Worm (Caenorhabditis elegans) whole organism, L1 larva: Measurements from ENCODE around the gene F14E5.2.
A peak's percentile ranks its signal among the peaks of the same experiment; 100 is the strongest.

Experiments
- C04F5.9 ChIP-seq: sonication (generic microtip); optimal IDR thresholded peaks from 2 replicates; lab custom pipeline; 2016; ENCODE audit warnings: missing genetic modification characterization, missing compliant biosample characterization
- C34B4.2 ChIP-seq: sonication (generic microtip); optimal IDR thresholded peaks from 2 replicates; lab custom pipeline; 2017; ENCODE audit warnings: mild to moderate bottlenecking, missing genetic modification characterization, missing compliant biosample characterization
- F16B12.6 ChIP-seq: fragments of 150-350 bp; optimal IDR thresholded peaks from 2 replicates; lab custom pipeline; 2014; ENCODE audit warnings: missing biosample characterization, missing genetic modification characterization
- Y116A8C.19 ChIP-seq: sonication (generic microtip); optimal IDR thresholded peaks from 2 replicates; lab custom pipeline; 2016; ENCODE audit warnings: missing compliant biosample characterization, missing genetic modification characterization, borderline replicate concordance
- aha-1 ChIP-seq: fragments of 150-350 bp; optimal IDR thresholded peaks from 2 replicates; lab custom pipeline; 2014; ENCODE audit warnings: missing biosample characterization, missing genetic modification characterization
- aly-2 ChIP-seq: fragments of 150-350 bp; optimal IDR thresholded peaks from 2 replicates; lab custom pipeline; 2014; ENCODE audit warnings: missing biosample characterization, missing genetic modification characterization
- ama-1 ChIP-seq: fragments of 150-350 bp; optimal IDR thresholded peaks from 2 replicates; lab custom pipeline; 2014
- blmp-1 ChIP-seq: fragments of 150-350 bp; optimal IDR thresholded peaks from 2 replicates; lab custom pipeline; 2014; ENCODE audit warnings: missing biosample characterization, missing genetic modification characterization
- ceh-63 ChIP-seq: fragments of 200-800 bp; sonication (Bioruptor generic); optimal IDR thresholded peaks from 2 replicates; lab custom pipeline; 2018; ENCODE audit warnings: mild to moderate bottlenecking, missing genetic modification characterization, missing compliant biosample characterization
- ceh-8 ChIP-seq: fragments of 200-800 bp; sonication (Bioruptor generic); optimal IDR thresholded peaks from 2 replicates; lab custom pipeline; 2018; ENCODE audit warnings: mild to moderate bottlenecking, missing genetic modification characterization, moderate library complexity, missing compliant biosample characterization
- ceh-82 ChIP-seq, 3 experiments: fragments of 150-350 bp in 1 of 3; sonication (generic microtip) in 2 of 3; optimal IDR thresholded peaks; 2 replicates each; lab custom pipeline; 2014 to 2017; ENCODE audit warnings: missing biosample characterization in 3 of 3, missing genetic modification characterization in 3 of 3
- ceh-88 ChIP-seq: fragments of 200-800 bp; sonication (Bioruptor generic); IDR thresholded peaks from 2 replicates; pipeline ENCODE4 v1.3.6; 2022; ENCODE audit warnings: missing genetic modification characterization, missing compliant biosample characterization
- ces-1 ChIP-seq: fragments of 150-350 bp; optimal IDR thresholded peaks from 2 replicates; lab custom pipeline; 2014; ENCODE audit warnings: missing biosample characterization, missing genetic modification reagents, missing genetic modification characterization
- dpl-1 ChIP-seq, 3 experiments: fragments of 150-350 bp in 2 of 3; sonication (generic microtip) in 1 of 3; optimal IDR thresholded peaks; 2 replicates each; lab custom pipeline; 2014 to 2017; ENCODE audit warnings: missing biosample characterization in 3 of 3, missing genetic modification characterization in 3 of 3, missing genetic modification reagents in 3 of 3
- efl-1 ChIP-seq, 4 experiments: fragments of 150-350 bp; optimal IDR thresholded peaks in 3 of 4; peaks in 1 of 4; 1 replicate in 1 of 4; 2 replicates in 3 of 4; lab custom pipeline; 2014; ENCODE audit warnings: missing biosample characterization in 2 of 4, missing genetic modification characterization in 2 of 4, missing genetic modification reagents in 2 of 4
- elt-3 ChIP-seq, 6 experiments: fragments of 150-350 bp in 1 of 6; sonication (generic microtip); optimal IDR thresholded peaks; 2 replicates each; lab custom pipeline; 2017 to 2018; ENCODE audit warnings: missing biosample characterization in 6 of 6, missing genetic modification characterization in 6 of 6, inconsistent platforms in 1 of 6
- fkh-10 ChIP-seq: sonication (generic microtip); optimal IDR thresholded peaks from 2 replicates; lab custom pipeline; 2017; ENCODE audit warnings: missing biosample characterization, missing genetic modification reagents, missing genetic modification characterization
- grh-1 ChIP-seq: fragments of 200-800 bp; sonication (Bioruptor generic); IDR thresholded peaks from 2 replicates; pipeline ENCODE4 v1.3.6; 2022; ENCODE audit warnings: missing genetic modification reagents, missing genetic modification characterization, missing compliant biosample characterization
- hpl-2 ChIP-seq: fragments of 150-350 bp; optimal IDR thresholded peaks from 2 replicates; lab custom pipeline; 2014; ENCODE audit warnings: missing biosample characterization, missing genetic modification reagents, missing genetic modification characterization
- lin-14 ChIP-seq: fragments of 200-800 bp; sonication (Bioruptor generic); optimal IDR thresholded peaks from 2 replicates; lab custom pipeline; 2018; ENCODE audit warnings: mild to moderate bottlenecking, missing genetic modification characterization, moderate library complexity, missing compliant biosample characterization
- lin-35 ChIP-seq, 2 experiments: fragments of 150-350 bp; optimal IDR thresholded peaks; 2 replicates each; lab custom pipeline; 2014; ENCODE audit warnings: missing biosample characterization in 2 of 2, missing genetic modification characterization in 2 of 2, missing genetic modification reagents in 2 of 2
- lin-39 ChIP-seq: fragments of 150-350 bp; optimal IDR thresholded peaks from 2 replicates; lab custom pipeline; 2014; ENCODE audit warnings: missing biosample characterization, missing genetic modification reagents, missing genetic modification characterization
- lir-3 ChIP-seq: sonication (generic microtip); optimal IDR thresholded peaks from 2 replicates; lab custom pipeline; 2016; ENCODE audit warnings: mild to moderate bottlenecking, missing genetic modification characterization, moderate library complexity, missing compliant biosample characterization; ENCODE audit not compliant: poor library complexity
- lsy-2 ChIP-seq, 2 experiments: fragments of 150-350 bp; optimal IDR thresholded peaks; 2 replicates each; lab custom pipeline; 2014; ENCODE audit warnings: missing biosample characterization in 2 of 2, missing genetic modification characterization in 2 of 2
- mdl-1 ChIP-seq, 2 experiments: fragments of 150-350 bp; optimal IDR thresholded peaks; 2 replicates each; lab custom pipeline; 2014 to 2017; ENCODE audit warnings: missing biosample characterization in 2 of 2, missing genetic modification characterization in 2 of 2, inconsistent platforms in 1 of 2
- mep-1 ChIP-seq: fragments of 150-350 bp; optimal IDR thresholded peaks from 2 replicates; lab custom pipeline; 2014; ENCODE audit warnings: missing biosample characterization, missing genetic modification characterization
- nhr-11 ChIP-seq: fragments of 150-350 bp; optimal IDR thresholded peaks from 2 replicates; lab custom pipeline; 2014; ENCODE audit warnings: missing biosample characterization, missing genetic modification characterization
- nhr-20 ChIP-seq: sonication (generic microtip); optimal IDR thresholded peaks from 2 replicates; lab custom pipeline; 2016; ENCODE audit warnings: mild to moderate bottlenecking, missing genetic modification characterization, missing compliant biosample characterization
- nhr-237 ChIP-seq: fragments of 150-350 bp; optimal IDR thresholded peaks from 2 replicates; lab custom pipeline; 2014; ENCODE audit warnings: missing biosample characterization, missing genetic modification characterization
- nhr-28 ChIP-seq: fragments of 150-350 bp; optimal IDR thresholded peaks from 2 replicates; lab custom pipeline; 2014; ENCODE audit warnings: missing biosample characterization, missing genetic modification characterization
- nhr-47 ChIP-seq: sonication (generic microtip); optimal IDR thresholded peaks from 2 replicates; lab custom pipeline; 2016; ENCODE audit warnings: mild to moderate bottlenecking, missing genetic modification characterization, moderate library complexity, missing compliant biosample characterization
- nhr-71 ChIP-seq: sonication (generic microtip); optimal IDR thresholded peaks from 2 replicates; lab custom pipeline; 2016; ENCODE audit warnings: mild to moderate bottlenecking, missing genetic modification characterization, moderate library complexity, missing compliant biosample characterization
- nhr-76 ChIP-seq: sonication (generic microtip); optimal IDR thresholded peaks from 2 replicates; lab custom pipeline; 2017; ENCODE audit warnings: missing biosample characterization, missing genetic modification characterization
- nhr-85 ChIP-seq: sonication (generic microtip); peaks from one replicate; lab custom pipeline; 2016; ENCODE audit warnings: missing genetic modification characterization, inconsistent platforms, missing compliant biosample characterization
- pag-3 ChIP-seq: sonication (generic microtip); optimal IDR thresholded peaks from 2 replicates; lab custom pipeline; 2017; ENCODE audit warnings: missing genetic modification characterization, mild to moderate bottlenecking, missing compliant biosample characterization, antibody characterized with exemption, borderline replicate concordance; ENCODE audit not compliant: insufficient read depth
- pqm-1 ChIP-seq: sonication (generic microtip); optimal IDR thresholded peaks from 3 replicates; lab custom pipeline; 2017; ENCODE audit warnings: missing biosample characterization, missing genetic modification characterization
- rnt-1 ChIP-seq: sonication (generic microtip); optimal IDR thresholded peaks from 2 replicates; lab custom pipeline; 2016; ENCODE audit warnings: mild to moderate bottlenecking, missing genetic modification characterization, moderate library complexity, missing compliant biosample characterization
- skn-1 ChIP-seq: fragments of 150-350 bp; optimal IDR thresholded peaks from 2 replicates; lab custom pipeline; 2014; ENCODE audit warnings: missing biosample characterization, missing genetic modification characterization
- snpc-4 ChIP-seq: fragments of 150-350 bp; optimal IDR thresholded peaks from 2 replicates; lab custom pipeline; 2014; ENCODE audit warnings: missing biosample characterization, missing genetic modification characterization
- snu-23 ChIP-seq: sonication (generic microtip); optimal IDR thresholded peaks from 2 replicates; lab custom pipeline; 2016; ENCODE audit warnings: missing genetic modification characterization, missing compliant biosample characterization
- swsn-7 ChIP-seq: sonication (generic microtip); optimal IDR thresholded peaks from 2 replicates; lab custom pipeline; 2016; ENCODE audit warnings: missing genetic modification characterization, missing compliant biosample characterization
- unc-130 ChIP-seq: fragments of 150-350 bp; optimal IDR thresholded peaks from 2 replicates; lab custom pipeline; 2017; ENCODE audit warnings: missing biosample characterization, missing genetic modification characterization, inconsistent platforms
- unc-30 ChIP-seq: sonication (generic microtip); optimal IDR thresholded peaks from 2 replicates; lab custom pipeline; 2017; ENCODE audit warnings: missing biosample characterization, missing genetic modification characterization
- unc-62 ChIP-seq: fragments of 150-350 bp; optimal IDR thresholded peaks from 2 replicates; lab custom pipeline; 2014; ENCODE audit warnings: missing biosample characterization, missing genetic modification reagents, missing genetic modification characterization
- unc-98 ChIP-seq: fragments of 200-800 bp; sonication (Bioruptor generic); IDR thresholded peaks from 2 replicates; pipeline ENCODE4 v1.3.6; 2022; ENCODE audit warnings: missing genetic modification characterization, missing compliant biosample characterization
- vab-15 ChIP-seq: sonication (generic microtip); optimal IDR thresholded peaks from 2 replicates; lab custom pipeline; 2017; ENCODE audit warnings: missing genotype, mild to moderate bottlenecking, missing genetic modification characterization, missing compliant biosample characterization
- xbp-1 ChIP-seq: sonication (generic microtip); optimal IDR thresholded peaks from 2 replicates; lab custom pipeline; 2016; ENCODE audit warnings: missing genetic modification characterization, missing compliant biosample characterization
- zag-1 ChIP-seq: fragments of 150-350 bp; optimal IDR thresholded peaks from 2 replicates; lab custom pipeline; 2014; ENCODE audit warnings: missing biosample characterization, missing genetic modification characterization
- ztf-11 ChIP-seq, 2 experiments: sonication (generic microtip); optimal IDR thresholded peaks; 2 replicates each; lab custom pipeline; 2016 to 2017; ENCODE audit warnings: missing genetic modification characterization in 2 of 2, missing biosample characterization in 1 of 2, missing compliant biosample characterization in 1 of 2

F14E5.2 gene

DNA sequence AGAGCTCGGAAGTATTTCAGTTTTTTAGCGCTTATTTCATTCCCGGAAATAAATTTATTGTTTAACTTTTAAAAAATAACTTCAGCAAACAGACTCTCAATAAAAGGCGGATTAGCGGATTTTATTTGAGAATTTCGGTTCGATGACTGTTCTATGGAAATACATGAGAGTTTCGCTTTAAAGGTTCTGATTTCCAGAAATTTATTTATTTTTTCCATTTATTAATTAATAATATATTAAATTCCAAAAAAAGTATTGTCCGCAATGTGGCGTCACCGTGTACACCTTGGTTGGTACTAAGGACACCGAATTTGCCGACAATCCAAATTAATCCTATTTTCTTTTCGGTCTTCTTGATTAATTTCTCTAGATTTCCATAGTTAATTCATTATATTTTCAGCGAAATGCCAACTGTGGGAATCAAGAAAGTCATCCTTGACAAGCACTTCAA, 35.8 kb upstream of the F14E5.2 start, which contains the start of gene fars-3:
Gene fars-3 (plus strand): TSS at position 401 of the 451 bp plus-strand sequence.
- peak; percentile 33 to 59 for TF ChIP-seq lsy-2 (tag; optimal IDR thresholded peaks at IDR 0.05; lab: Kevin White, UChicago)
- TF ChIP-seq snpc-4 (tag; lab: Kevin White, UChicago) = peak; percentile 12
- no peak for TF ChIP-seq unc-62
- peak; percentile 46 for TF ChIP-seq aly-2 (tag; lab: Kevin White, UChicago)
- no peak for TF ChIP-seq hpl-2 (GFP tag; lab: Kevin White, UChicago)
- peak; percentile 13 for TF ChIP-seq xbp-1 (tag; lab: Kevin White, UChicago)
- peak; percentile 30 for TF ChIP-seq nhr-71 (tag; lab: Kevin White, UChicago)
- peak; percentile 8 for TF ChIP-seq swsn-7 (tag; lab: Kevin White, UChicago)
- TF ChIP-seq unc-98 = no peak
- peak; percentile 70 for TF ChIP-seq mep-1 (tag; lab: Kevin White, UChicago)
- no peak for TF ChIP-seq zag-1
- TF ChIP-seq ama-1 (lab: Kevin White, UChicago) = peak; percentile 17
- peak; percentile 1 to 8 for TF ChIP-seq efl-1 (optimal IDR thresholded peaks at IDR 0.05; lab: Kevin White, UChicago)
- TF ChIP-seq efl-1 (GFP tag; optimal IDR thresholded peaks at IDR 0.05 in 1 of 2; lab: Kevin White, UChicago) = peak in 1 of 2 experiments; percentile 36
- no peak for TF ChIP-seq C04F5.9
- peak; percentile 25 for TF ChIP-seq skn-1 (tag; lab: Kevin White, UChicago)
- peak; percentile 52 for TF ChIP-seq blmp-1 (tag; lab: Kevin White, UChicago)
- TF ChIP-seq grh-1 (GFP tag; lab: Robert Waterston, UW) = no peak
- TF ChIP-seq F16B12.6 (tag; lab: Kevin White, UChicago) = peak; percentile 78
- TF ChIP-seq snu-23 (GFP tag; lab: Kevin White, UChicago) = peak; percentile 31
- no peak for TF ChIP-seq Y116A8C.19 (tag; lab: Kevin White, UChicago)
- TF ChIP-seq nhr-85 (tag; lab: Kevin White, UChicago) = peak; percentile 38
- TF ChIP-seq lin-35 (GFP tag; optimal IDR thresholded peaks at IDR 0.05; lab: Kevin White, UChicago) = peak in 1 of 2 experiments; percentile 28
- TF ChIP-seq elt-3 (tag; optimal IDR thresholded peaks at IDR 0.05; lab: Kevin White, UChicago) = no peak
- TF ChIP-seq dpl-1 (GFP tag; optimal IDR thresholded peaks at IDR 0.05; lab: Kevin White, UChicago) = peak in 1 of 3 experiments; percentile 52
- peak; percentile 38 for TF ChIP-seq unc-130 (tag; lab: Kevin White, UChicago)
- TF ChIP-seq nhr-20 (tag; lab: Kevin White, UChicago) = peak; percentile 5
- no peak for TF ChIP-seq lin-39 (tag; lab: Kevin White, UChicago)
- TF ChIP-seq lin-14 (GFP tag; lab: Kevin White, UChicago) = no peak
- TF ChIP-seq C34B4.2 = no peak

DNA sequence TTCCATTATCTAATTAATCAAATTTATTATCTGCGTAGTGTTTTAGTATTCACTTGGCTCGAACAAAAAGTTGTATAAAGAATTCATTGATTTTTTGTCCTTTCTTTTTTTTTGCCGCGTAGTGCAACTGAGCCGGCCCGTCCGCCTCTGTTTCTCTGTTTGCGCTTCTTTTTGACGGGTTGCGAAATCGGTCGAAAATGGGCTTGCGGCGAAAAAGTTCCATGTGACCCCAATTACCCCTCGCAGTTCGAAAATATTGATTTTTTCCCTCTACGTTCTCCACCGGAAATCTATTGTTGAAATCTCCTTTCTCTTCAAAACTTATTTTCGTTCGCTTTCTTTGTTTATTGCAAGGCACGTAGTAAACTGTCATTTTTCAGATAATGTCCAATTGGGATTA, 28.8 kb upstream of the F14E5.2 start, which contains the start of gene zyg-9:
Gene zyg-9 (plus strand): TSS at position 381 of the 400 bp plus-strand sequence.
- TF ChIP-seq nhr-47 (tag; lab: Kevin White, UChicago) (peak; percentile 2), nhr-76 (tag; lab: Kevin White, UChicago) (no peak), vab-15 (tag; lab: Kevin White, UChicago) (no peak), zag-1 (no peak), pqm-1 (tag; lab: Kevin White, UChicago) (no peak), nhr-71 (tag; lab: Kevin White, UChicago) (peak; percentile 14), xbp-1 (tag; lab: Kevin White, UChicago) (no peak), ces-1 (GFP tag; lab: Kevin White, UChicago) (no peak), lir-3 (no peak), ceh-63 (GFP tag; lab: Kevin White, UChicago) (no peak), snpc-4 (tag; lab: Kevin White, UChicago) (no peak), mep-1 (tag; lab: Kevin White, UChicago) (no peak), unc-98 (no peak), lin-39 (tag; lab: Kevin White, UChicago) (no peak), rnt-1 (tag; lab: Kevin White, UChicago) (no peak), ama-1 (lab: Kevin White, UChicago) (no peak), Y116A8C.19 (tag; lab: Kevin White, UChicago) (no peak), mdl-1 (tag; optimal IDR thresholded peaks at IDR 0.05; lab: Kevin White, UChicago) (peak in 1 of 2 experiments; percentile 25), nhr-237 (tag; lab: Kevin White, UChicago) (no peak), nhr-11 (tag; lab: Kevin White, UChicago) (no peak), pag-3 (tag; lab: Kevin White, UChicago) (no peak), ceh-88 (GFP tag; lab: Robert Waterston, UW) (no peak), dpl-1 (GFP tag; optimal IDR thresholded peaks at IDR 0.05; lab: Kevin White, UChicago) (no peak), unc-30 (tag; lab: Kevin White, UChicago) (no peak), ztf-11 (tag; optimal IDR thresholded peaks at IDR 0.05; lab: Kevin White, UChicago) (no peak), fkh-10 (GFP tag; lab: Kevin White, UChicago) (no peak), ceh-8 (GFP tag; lab: Kevin White, UChicago) (no peak), aha-1 (tag; lab: Kevin White, UChicago) (no peak), nhr-28 (tag; lab: Kevin White, UChicago) (no peak), swsn-7 (tag; lab: Kevin White, UChicago) (no peak), lsy-2 (tag; optimal IDR thresholded peaks at IDR 0.05; lab: Kevin White, UChicago) (peak in 1 of 2 experiments; percentile 33), ceh-82 (tag; optimal IDR thresholded peaks at IDR 0.05; lab: Kevin White, UChicago) (peak in 1 of 3 experiments; percentile 32)
